Worm (Caenorhabditis elegans) whole organism, midembryonic: Measurements from ENCODE around the gene rexd-1.

Experiments used
- T22C8.4 ChIP-seq: fragments of 200-800 bp; sonication (Bioruptor generic); IDR thresholded peaks from 2 replicates; pipeline ENCODE4 v1.3.6; 2022; ENCODE audit warnings: missing genetic modification characterization, missing compliant biosample characterization
- cog-1 ChIP-seq: sonication (generic microtip); optimal IDR thresholded peaks from 2 replicates; lab custom pipeline; 2016; ENCODE audit warnings: missing genetic modification characterization, missing compliant biosample characterization
- flt-1 ChIP-seq: fragments of 200-800 bp; sonication (Bioruptor generic); IDR thresholded peaks from 2 replicates; pipeline ENCODE4 v1.3.6; 2022; ENCODE audit warnings: missing genetic modification characterization, missing compliant biosample characterization
- klf-2 ChIP-seq: fragments of 200-800 bp; sonication (Bioruptor generic); conservative IDR thresholded peaks from 2 replicates; pipeline ENCODE4 v1.3.6; 2022; ENCODE audit warnings: missing genetic modification reagents, missing genetic modification characterization, missing compliant biosample characterization
- med-1 ChIP-seq: sonication (generic microtip); optimal IDR thresholded peaks from 2 replicates; lab custom pipeline; 2017; ENCODE audit warnings: missing genetic modification characterization, mild to moderate bottlenecking, missing compliant biosample characterization, antibody characterized with exemption, missing genetic modification reagents; ENCODE audit not compliant: insufficient read depth
- ref-1 ChIP-seq: fragments of 200-800 bp; sonication (Bioruptor generic); conservative IDR thresholded peaks from 2 replicates; pipeline ENCODE4 v1.3.6; 2022; ENCODE audit warnings: missing genetic modification reagents, missing genetic modification characterization, missing compliant biosample characterization
- tab-1 ChIP-seq: fragments of 200-800 bp; sonication (Bioruptor generic); IDR thresholded peaks from 2 replicates; pipeline ENCODE4 v1.3.6; 2022; ENCODE audit warnings: missing genetic modification characterization, missing compliant biosample characterization
- ztf-29 ChIP-seq: fragments of 200-800 bp; sonication (Bioruptor generic); IDR thresholded peaks from 2 replicates; pipeline ENCODE4 v1.3.6; 2022; ENCODE audit warnings: missing genetic modification reagents, missing genetic modification characterization, missing compliant biosample characterization

DNA sequence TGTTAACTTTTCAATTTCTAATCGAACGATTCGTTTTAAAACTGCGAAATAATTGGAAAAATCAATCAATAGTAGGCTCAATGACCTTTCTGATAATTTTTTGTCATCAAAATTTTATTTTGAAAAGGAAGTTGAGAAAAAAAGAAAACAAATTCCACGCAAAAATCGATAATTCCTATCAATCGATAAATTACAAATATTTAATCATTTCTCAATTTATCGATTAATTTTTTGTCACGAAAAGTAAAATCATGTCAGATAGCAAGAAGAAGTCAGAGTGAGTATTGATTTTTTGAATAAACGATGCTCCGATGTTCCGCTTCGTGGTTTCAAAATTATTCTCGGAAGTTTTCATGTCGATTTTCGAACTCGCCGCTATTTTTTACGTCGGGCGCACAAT, 59.5 kb downstream of the rexd-1 start, which contains the start of the genes B0524.5 and B0524.2:
- no peak for TF ChIP-seq tab-1 (GFP tag; lab: Robert Waterston, UW)
- no peak for TF ChIP-seq flt-1 (GFP tag; lab: Robert Waterston, UW)
- no peak for TF ChIP-seq ref-1
- no peak for TF ChIP-seq cog-1 (tag; lab: Kevin White, UChicago)
- no peak for TF ChIP-seq med-1 (GFP tag; lab: Kevin White, UChicago)
- no peak for TF ChIP-seq klf-2 (GFP tag; lab: Robert Waterston, UW)
- peak; percentile 62 for TF ChIP-seq T22C8.4 (GFP tag; lab: Robert Waterston, UW)
- TF ChIP-seq ztf-29 (GFP tag; lab: Robert Waterston, UW), result no peak
